Worm (Caenorhabditis elegans): ENCODE measurements around the gene K02C4.5.

The K02C4.5 gene

DNA sequence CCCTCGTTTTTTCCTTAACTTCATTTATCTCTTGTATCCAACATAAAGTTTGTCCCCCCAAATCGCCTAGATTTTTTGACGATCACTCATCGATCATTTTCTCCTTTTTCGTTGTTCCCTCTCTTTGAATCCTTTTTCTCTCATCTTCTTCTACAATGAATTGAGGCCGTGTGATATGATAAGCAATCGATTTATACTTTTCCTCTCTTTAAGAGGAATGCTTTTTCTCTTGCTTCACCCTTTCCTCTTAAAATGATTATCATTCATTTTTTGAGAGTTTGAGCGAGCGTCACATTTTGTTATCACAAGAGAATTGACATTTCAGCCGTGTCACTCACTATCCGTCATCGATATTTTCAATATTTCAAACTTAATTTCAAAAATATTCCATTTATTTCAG is at the start of gene K02C4.5:
TSS of gene K02C4.5 (plus strand) at position 395 of the 400 bp plus-strand sequence.
- TF ChIP-seq klf-2 (GFP tag; conservative IDR thresholded peaks at IDR 0.05): no peak
- no peak for TF ChIP-seq tab-1 (GFP tag; IDR thresholded peaks at IDR 0.05)
- TF ChIP-seq ztf-23 (GFP tag; IDR thresholded peaks at IDR 0.05): no peak
- TF ChIP-seq ztf-29 (GFP tag; IDR thresholded peaks at IDR 0.05): no peak
- no peak for TF ChIP-seq T22C8.4 (GFP tag; IDR thresholded peaks at IDR 0.05)
- TF ChIP-seq ref-1 (GFP tag; conservative IDR thresholded peaks at IDR 0.05): no peak
- TF ChIP-seq cog-1 (tag; optimal IDR thresholded peaks at IDR 0.05): no peak
- TF ChIP-seq flt-1 (GFP tag; IDR thresholded peaks at IDR 0.05): no peak

DNA sequence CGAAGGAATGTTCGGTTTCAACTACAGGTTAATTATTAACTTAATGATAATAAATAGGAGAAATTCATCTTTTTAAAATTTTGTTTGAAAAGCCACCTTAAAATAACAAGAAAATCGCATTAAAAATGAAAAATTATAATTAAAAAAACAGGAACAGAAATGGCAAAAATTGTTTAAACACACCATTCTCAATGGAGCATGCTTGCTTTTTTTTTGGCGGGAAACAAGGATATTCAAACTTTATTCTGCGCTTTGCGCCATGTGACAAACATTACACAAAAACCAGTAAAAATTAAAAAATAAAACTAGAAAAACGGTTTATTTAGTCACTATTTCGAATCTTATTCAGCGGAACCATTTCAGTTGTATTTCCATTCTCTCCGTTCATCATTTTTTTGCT is 49.5 kb upstream of the K02C4.5 start:
- TF ChIP-seq T22C8.4 (GFP tag; IDR thresholded peaks at IDR 0.05) (no peak), ztf-23 (GFP tag; IDR thresholded peaks at IDR 0.05) (no peak), ref-1 (GFP tag; conservative IDR thresholded peaks at IDR 0.05) (no peak), ztf-29 (GFP tag; IDR thresholded peaks at IDR 0.05) (no peak), flt-1 (GFP tag; IDR thresholded peaks at IDR 0.05) (no peak), tab-1 (GFP tag; IDR thresholded peaks at IDR 0.05) (no peak), med-1 (GFP tag; optimal IDR thresholded peaks at IDR 0.05; ENCODE audit: insufficient read depth) (no peak), cog-1 (tag; optimal IDR thresholded peaks at IDR 0.05) (no peak), klf-2 (GFP tag; conservative IDR thresholded peaks at IDR 0.05) (no peak)

DNA sequence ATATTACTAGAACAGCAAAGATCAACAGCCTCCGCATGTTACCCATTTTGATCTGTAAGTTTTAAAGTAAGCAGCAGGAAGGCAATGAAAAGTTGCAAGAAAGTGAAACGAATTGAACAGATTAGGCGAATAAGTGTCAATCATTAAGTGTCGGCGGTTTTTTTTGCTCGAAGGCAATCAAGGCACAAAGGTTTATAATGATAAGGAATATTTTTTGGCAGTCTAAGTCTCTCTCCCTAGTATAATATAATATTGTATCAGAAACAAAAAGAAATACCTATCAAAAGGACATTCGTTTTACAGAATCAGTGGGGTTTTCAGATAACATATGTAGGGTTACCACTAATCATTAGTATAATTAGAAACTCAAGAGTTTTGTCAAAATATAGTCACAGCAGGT is 45.6 kb upstream of the K02C4.5 start, which contains the start of gene nrf-6:
TSS of gene nrf-6 (minus strand) at position 52 of the 400 bp plus-strand sequence.
- no peak for TF ChIP-seq T22C8.4 (GFP tag; IDR thresholded peaks at IDR 0.05)
- no peak for TF ChIP-seq klf-2 (GFP tag; conservative IDR thresholded peaks at IDR 0.05)
- no peak for TF ChIP-seq ref-1 (GFP tag; conservative IDR thresholded peaks at IDR 0.05)
- TF ChIP-seq ztf-23 (GFP tag; IDR thresholded peaks at IDR 0.05): no peak

ce11 chrII:8034008-8034407 is 44.2 kb upstream of the K02C4.5 start:
- TF ChIP-seq klf-2 (GFP tag; conservative IDR thresholded peaks at IDR 0.05) (no peak), flt-1 (GFP tag; IDR thresholded peaks at IDR 0.05) (no peak), tab-1 (GFP tag; IDR thresholded peaks at IDR 0.05) (no peak), ref-1 (GFP tag; conservative IDR thresholded peaks at IDR 0.05) (no peak), ztf-29 (GFP tag; IDR thresholded peaks at IDR 0.05) (no peak), ztf-23 (GFP tag; IDR thresholded peaks at IDR 0.05) (no peak), cog-1 (tag; optimal IDR thresholded peaks at IDR 0.05) (no peak), med-1 (GFP tag; optimal IDR thresholded peaks at IDR 0.05; ENCODE audit: insufficient read depth) (no peak), T22C8.4 (GFP tag; IDR thresholded peaks at IDR 0.05) (no peak)

- no peak for TF ChIP-seq flt-1 (GFP tag; IDR thresholded peaks at IDR 0.05)
- no peak for TF ChIP-seq ztf-29 (GFP tag; IDR thresholded peaks at IDR 0.05)
- no peak for TF ChIP-seq T22C8.4 (GFP tag; IDR thresholded peaks at IDR 0.05)
- no peak for TF ChIP-seq tab-1 (GFP tag; IDR thresholded peaks at IDR 0.05)
- no peak for TF ChIP-seq med-1 (GFP tag; optimal IDR thresholded peaks at IDR 0.05; ENCODE audit: insufficient read depth)
- no peak for TF ChIP-seq klf-2 (GFP tag; conservative IDR thresholded peaks at IDR 0.05)
- no peak for TF ChIP-seq cog-1 (tag; optimal IDR thresholded peaks at IDR 0.05)
- TF ChIP-seq ref-1 (GFP tag; conservative IDR thresholded peaks at IDR 0.05): no peak
- no peak for TF ChIP-seq ztf-23 (GFP tag; IDR thresholded peaks at IDR 0.05)
Measured at ce11 chrII:8034617-8035016, 43.6 kb upstream of the K02C4.5 start.

DNA sequence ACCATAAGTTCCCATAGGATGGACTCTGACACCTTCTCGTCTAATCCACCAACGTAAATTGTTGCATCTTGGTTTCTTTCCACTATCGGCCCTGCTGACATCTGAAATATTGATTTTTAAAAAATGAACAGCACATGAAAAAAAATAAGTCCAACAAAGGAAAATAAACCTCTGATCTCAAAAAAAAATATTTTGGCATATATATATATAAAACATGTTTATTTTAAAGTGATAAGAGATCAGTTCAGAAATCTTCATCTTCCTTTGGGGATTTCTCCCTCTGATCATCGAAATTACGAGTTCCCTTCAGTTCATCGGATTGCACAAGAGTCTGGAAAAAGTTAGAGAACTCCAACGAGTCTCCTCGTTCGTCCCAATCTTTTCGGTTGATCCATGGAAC is 42.6 kb upstream of the K02C4.5 start, which contains the start of gene sap-49:
TSS of gene sap-49 (minus strand) at position 101 of the 400 bp plus-strand sequence.
- TF ChIP-seq T22C8.4 (GFP tag; IDR thresholded peaks at IDR 0.05): no peak
- no peak for TF ChIP-seq ref-1 (GFP tag; conservative IDR thresholded peaks at IDR 0.05)
- no peak for TF ChIP-seq med-1 (GFP tag; optimal IDR thresholded peaks at IDR 0.05; ENCODE audit: insufficient read depth)
- TF ChIP-seq ztf-23 (GFP tag; IDR thresholded peaks at IDR 0.05): no peak
- TF ChIP-seq klf-2 (GFP tag; conservative IDR thresholded peaks at IDR 0.05): no peak
- no peak for TF ChIP-seq flt-1 (GFP tag; IDR thresholded peaks at IDR 0.05)
- no peak for TF ChIP-seq tab-1 (GFP tag; IDR thresholded peaks at IDR 0.05)
- TF ChIP-seq ztf-29 (GFP tag; IDR thresholded peaks at IDR 0.05): no peak
- no peak for TF ChIP-seq cog-1 (tag; optimal IDR thresholded peaks at IDR 0.05)

DNA sequence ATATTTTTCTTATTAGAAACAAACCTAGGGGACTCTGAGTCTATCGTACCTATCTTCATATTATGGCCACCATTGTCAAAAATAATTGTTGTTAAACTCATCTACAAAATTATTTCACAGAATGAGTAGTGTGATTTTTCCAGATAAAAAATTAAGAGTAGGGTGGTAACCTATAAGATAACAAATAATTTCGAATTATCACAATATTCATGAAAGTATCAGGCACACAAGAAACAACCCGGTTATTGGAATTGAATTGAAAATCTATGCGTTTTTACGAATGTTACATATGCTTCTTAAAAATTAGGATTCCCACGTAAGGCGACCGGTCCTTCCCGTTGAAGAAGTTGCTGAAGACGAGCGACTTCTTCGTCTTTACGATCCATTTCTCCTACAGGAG is 41.0 kb upstream of the K02C4.5 start, which contains the start of gene arp-6:
TSS of gene arp-6 (minus strand) at position 101 of the 400 bp plus-strand sequence.
- no peak for TF ChIP-seq med-1 (GFP tag; optimal IDR thresholded peaks at IDR 0.05; ENCODE audit: insufficient read depth)
- no peak for TF ChIP-seq ref-1 (GFP tag; conservative IDR thresholded peaks at IDR 0.05)
- no peak for TF ChIP-seq tab-1 (GFP tag; IDR thresholded peaks at IDR 0.05)
- TF ChIP-seq ztf-29 (GFP tag; IDR thresholded peaks at IDR 0.05): no peak
- no peak for TF ChIP-seq cog-1 (tag; optimal IDR thresholded peaks at IDR 0.05)
- no peak for TF ChIP-seq klf-2 (GFP tag; conservative IDR thresholded peaks at IDR 0.05)
- no peak for TF ChIP-seq ztf-23 (GFP tag; IDR thresholded peaks at IDR 0.05)
- TF ChIP-seq T22C8.4 (GFP tag; IDR thresholded peaks at IDR 0.05): no peak

ce11 chrII:8037863-8038262 is 40.4 kb upstream of the K02C4.5 start, which contains the start of gene C08B11.9:
C08B11.9 (minus strand) TSS chrII:8038169.
- no peak for TF ChIP-seq ref-1 (GFP tag; conservative IDR thresholded peaks at IDR 0.05)
- no peak for TF ChIP-seq med-1 (GFP tag; optimal IDR thresholded peaks at IDR 0.05; ENCODE audit: insufficient read depth)
- TF ChIP-seq T22C8.4 (GFP tag; IDR thresholded peaks at IDR 0.05): no peak
- TF ChIP-seq cog-1 (tag; optimal IDR thresholded peaks at IDR 0.05): no peak
- TF ChIP-seq ztf-29 (GFP tag; IDR thresholded peaks at IDR 0.05): no peak
- TF ChIP-seq ztf-23 (GFP tag; IDR thresholded peaks at IDR 0.05): no peak
- no peak for TF ChIP-seq tab-1 (GFP tag; IDR thresholded peaks at IDR 0.05)
- no peak for TF ChIP-seq flt-1 (GFP tag; IDR thresholded peaks at IDR 0.05)
- TF ChIP-seq klf-2 (GFP tag; conservative IDR thresholded peaks at IDR 0.05): no peak

- no peak for TF ChIP-seq med-1 (GFP tag; optimal IDR thresholded peaks at IDR 0.05; ENCODE audit: insufficient read depth)
- no peak for TF ChIP-seq ztf-23 (GFP tag; IDR thresholded peaks at IDR 0.05)
- TF ChIP-seq flt-1 (GFP tag; IDR thresholded peaks at IDR 0.05): no peak
- no peak for TF ChIP-seq klf-2 (GFP tag; conservative IDR thresholded peaks at IDR 0.05)
- no peak for TF ChIP-seq ztf-29 (GFP tag; IDR thresholded peaks at IDR 0.05)
- no peak for TF ChIP-seq tab-1 (GFP tag; IDR thresholded peaks at IDR 0.05)
- no peak for TF ChIP-seq T22C8.4 (GFP tag; IDR thresholded peaks at IDR 0.05)
- no peak for TF ChIP-seq ref-1 (GFP tag; conservative IDR thresholded peaks at IDR 0.05)
Measured at ce11 chrII:8039416-8039815, 38.8 kb upstream of the K02C4.5 start, which contains the start of the genes ubh-4 and algn-6. ubh-4 (minus strand) TSS chrII:8039597. algn-6 (plus strand) TSS chrII:8039802.

DNA sequence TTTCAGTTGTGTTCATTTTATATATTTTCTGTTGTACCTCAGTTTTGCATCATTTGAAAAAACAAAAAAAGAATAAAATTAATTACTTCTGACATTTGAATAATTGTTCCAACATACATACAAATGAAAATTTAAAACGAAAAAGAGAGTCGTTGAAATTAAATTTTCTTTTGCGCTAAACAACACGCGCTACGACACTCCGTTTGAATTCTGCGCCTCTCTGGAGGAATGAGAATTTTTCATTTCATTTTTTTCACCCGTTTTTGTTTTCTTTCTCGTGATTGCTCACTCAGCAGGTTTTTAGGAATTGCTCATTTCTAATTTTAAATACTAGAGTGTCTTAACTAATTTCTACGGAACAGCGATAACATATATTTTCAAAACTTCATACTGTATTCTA is 36.6 kb upstream of the K02C4.5 start:
- TF ChIP-seq med-1 (GFP tag; optimal IDR thresholded peaks at IDR 0.05; ENCODE audit: insufficient read depth): no peak
- no peak for TF ChIP-seq klf-2 (GFP tag; conservative IDR thresholded peaks at IDR 0.05)
- no peak for TF ChIP-seq ztf-23 (GFP tag; IDR thresholded peaks at IDR 0.05)
- no peak for TF ChIP-seq cog-1 (tag; optimal IDR thresholded peaks at IDR 0.05)
- no peak for TF ChIP-seq ztf-29 (GFP tag; IDR thresholded peaks at IDR 0.05)
- TF ChIP-seq T22C8.4 (GFP tag; IDR thresholded peaks at IDR 0.05): no peak
- no peak for TF ChIP-seq ref-1 (GFP tag; conservative IDR thresholded peaks at IDR 0.05)
- TF ChIP-seq flt-1 (GFP tag; IDR thresholded peaks at IDR 0.05): no peak
- TF ChIP-seq tab-1 (GFP tag; IDR thresholded peaks at IDR 0.05): no peak

Data from whole organism, midembryonic.